Fruit fly (Drosophila melanogaster): ENCODE results near the gene HemK2.

The HemK2 gene

DNA sequence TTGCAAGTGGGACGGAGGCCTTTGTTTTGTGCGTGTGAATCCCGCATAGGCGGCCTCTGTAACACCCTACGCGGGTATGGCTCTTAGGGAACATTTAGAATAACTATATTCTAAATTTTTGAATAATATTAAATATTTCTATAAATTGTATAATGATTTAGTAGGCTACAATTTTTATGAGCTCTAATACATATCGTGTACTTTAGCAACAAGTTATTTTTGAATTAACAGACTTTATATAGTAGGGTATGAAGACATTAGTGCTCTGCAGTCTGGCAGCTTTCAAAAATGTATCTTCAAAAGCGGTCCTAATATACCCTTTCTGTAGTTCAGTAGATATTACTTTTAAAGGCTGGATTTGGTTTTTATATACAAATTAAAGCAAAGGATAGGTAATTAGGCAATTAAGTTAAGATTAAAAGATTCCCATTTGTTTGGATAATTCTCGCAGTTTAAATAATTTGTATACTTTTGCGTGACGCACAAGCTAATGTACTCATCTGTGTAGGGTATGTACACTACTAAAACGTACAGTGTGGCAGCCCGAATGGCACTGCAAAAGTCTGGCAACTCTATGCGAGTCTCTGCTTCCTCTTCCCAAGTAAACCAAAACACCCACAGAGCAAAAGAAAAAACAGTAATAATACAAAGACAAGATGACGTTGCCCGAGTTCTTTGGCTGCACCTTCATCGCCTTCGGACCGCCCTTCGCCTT lies 6.3 kb upstream of the HemK2 start, which contains the start of the genes Snx21 and aph-1 (continued):
- TF ChIP-seq Smox (GFP tag; optimal IDR thresholded peaks at IDR 0.05) = peak; percentile 87
- TF ChIP-seq Sox15 (GFP tag; optimal IDR thresholded peaks at IDR 0.05) = peak; percentile 88
- peak; percentile 87 for TF ChIP-seq CG11902 (GFP tag; optimal IDR thresholded peaks at IDR 0.05)
- peak; percentile 87 for TF ChIP-seq Eip93F (GFP tag; optimal IDR thresholded peaks at IDR 0.05)
- peak; percentile 86 for TF ChIP-seq CG3919 (GFP tag; optimal IDR thresholded peaks at IDR 0.05)
- peak; percentile 70 for TF ChIP-seq fd85E (GFP tag; optimal IDR thresholded peaks at IDR 0.05)
- peak; percentile 88 to 89 for TF ChIP-seq ss (GFP tag; optimal IDR thresholded peaks at IDR 0.05)
- TF ChIP-seq CG6792 (GFP tag; optimal IDR thresholded peaks at IDR 0.05) = peak; percentile 81
- peak; percentile 83 for TF ChIP-seq dsx (GFP tag; optimal IDR thresholded peaks at IDR 0.05; ENCODE audit: poor library complexity, severe bottlenecking)
- peak; percentile 81 for TF ChIP-seq spab (GFP tag; optimal IDR thresholded peaks at IDR 0.05)
- peak; percentile 59 to 86 for TF ChIP-seq salr (GFP tag; optimal IDR thresholded peaks at IDR 0.05)

DNA sequence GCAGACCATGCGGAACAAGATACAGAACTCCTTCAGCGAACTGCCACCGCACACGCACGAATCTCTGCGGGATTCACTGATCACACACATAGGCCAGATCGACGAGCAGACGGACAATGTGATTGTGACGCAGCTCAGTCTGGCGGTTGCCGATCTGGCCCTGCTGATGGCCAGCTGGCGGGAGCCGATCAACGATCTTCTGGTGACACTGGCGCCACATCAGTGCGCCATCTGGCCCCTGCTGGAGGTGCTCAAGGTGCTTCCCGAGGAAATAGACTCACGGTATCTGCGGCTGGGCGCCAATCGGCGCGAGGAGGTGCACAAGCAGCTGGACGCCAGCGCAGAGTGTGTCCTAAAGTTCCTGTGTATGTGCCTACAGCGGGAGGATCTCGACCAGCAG lies 811 bp upstream of the HemK2 start:
- no peak for TF ChIP-seq CG11902 (GFP tag; optimal IDR thresholded peaks at IDR 0.05)
- TF ChIP-seq CG11294 (GFP tag; IDR thresholded peaks at IDR 0.05) = no peak
- 0 out of 3 replicates have a peak, but pooled peaks have one; percentile 5 for TF ChIP-seq eg (GFP tag; IDR thresholded peaks at IDR 0.05)
- no peak for TF ChIP-seq Sox102F (GFP tag; optimal IDR thresholded peaks at IDR 0.05)
- TF ChIP-seq Eip78C (GFP tag) = no peak
- TF ChIP-seq pdm3 (GFP tag; optimal IDR thresholded peaks at IDR 0.05) = no peak

DNA sequence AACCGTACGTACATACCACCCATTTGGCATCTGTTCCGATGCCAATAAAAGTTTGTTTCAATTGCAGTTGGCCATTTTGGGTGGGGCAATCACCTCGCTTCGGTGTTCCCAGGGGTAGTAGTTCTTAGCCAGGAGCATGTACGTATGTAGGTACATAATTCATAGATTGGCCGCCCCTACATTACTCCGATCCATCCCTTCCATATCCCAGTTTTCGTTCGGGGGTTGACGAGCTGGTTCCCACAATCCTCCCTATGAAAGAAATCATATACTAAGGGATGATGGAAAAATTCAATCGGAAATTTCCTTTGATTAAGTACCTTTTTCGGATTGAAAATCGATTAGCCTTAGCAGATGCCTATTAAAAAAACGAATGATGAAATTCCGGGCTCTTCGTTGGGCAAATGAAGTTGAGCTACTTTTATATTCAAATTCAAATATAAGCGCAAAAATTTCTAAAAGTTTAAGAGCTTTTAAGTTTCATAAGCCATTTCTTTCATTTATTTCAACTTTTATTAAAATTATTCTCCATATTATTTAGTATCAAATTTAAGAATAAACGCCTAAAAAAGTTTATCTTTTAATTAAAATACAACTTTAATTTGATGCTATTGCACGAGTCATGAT lies 1.4 kb downstream of the HemK2 start:
- TF ChIP-seq CG15336 (GFP tag; IDR thresholded peaks at IDR 0.05) (no peak), CG9139 (GFP tag; optimal IDR thresholded peaks at IDR 0.05) (no peak), svp (GFP tag) (peak; percentile 15)

DNA sequence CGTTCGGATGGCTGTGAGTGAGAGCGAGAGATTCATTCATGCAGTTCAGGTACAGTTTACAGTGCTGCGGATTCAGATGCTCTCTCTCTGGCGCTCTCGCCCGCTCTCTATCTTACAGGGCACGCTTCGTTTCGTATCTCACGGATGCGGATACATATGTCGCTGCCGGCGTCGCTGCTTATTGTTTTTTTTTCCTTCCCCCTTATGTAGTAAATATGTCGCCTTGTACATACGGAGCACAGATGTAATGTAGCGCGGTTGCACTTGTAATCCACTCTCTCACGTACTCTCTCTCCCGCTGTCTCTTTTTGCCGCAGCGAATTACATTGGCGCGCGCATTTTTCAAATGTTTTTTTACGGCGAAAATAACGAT lies 4.2 kb downstream of the HemK2 start:
- TF ChIP-seq CG9139 (GFP tag; optimal IDR thresholded peaks at IDR 0.05) (peak; percentile 79), Hr38 (GFP tag; optimal IDR thresholded peaks at IDR 0.05) (no peak), Eip78C (GFP tag) (peak; percentile 61), CG1621 (tag; optimal IDR thresholded peaks at IDR 0.05) (peak; percentile 32), CG10669 (GFP tag; optimal IDR thresholded peaks at IDR 0.05) (no peak), Lpt (GFP tag; optimal IDR thresholded peaks at IDR 0.05) (peak; percentile 76), CG16779 (tag; optimal IDR thresholded peaks at IDR 0.05) (peak; percentile 72), CG6854 (GFP tag; optimal IDR thresholded peaks at IDR 0.05) (peak; percentile 83), CG8632 (GFP tag; optimal IDR thresholded peaks at IDR 0.05) (peak; percentile 19), vri (GFP tag; optimal IDR thresholded peaks at IDR 0.05) (peak; percentile 34), CG4318 (GFP tag; optimal IDR thresholded peaks at IDR 0.05) (no peak), ss (GFP tag; optimal IDR thresholded peaks at IDR 0.05) (peak; percentile 71 to 76), fd59A (GFP tag; optimal IDR thresholded peaks at IDR 0.05) (no peak), dsx (GFP tag; optimal IDR thresholded peaks at IDR 0.05; ENCODE audit: poor library complexity, severe bottlenecking) (peak; percentile 10), CG8319 (GFP tag; optimal IDR thresholded peaks at IDR 0.05) (no peak), Sox102F (GFP tag; optimal IDR thresholded peaks at IDR 0.05) (peak; percentile 50), CG11762 (GFP tag; optimal IDR thresholded peaks at IDR 0.05; ENCODE audit: insufficient read depth) (peak; percentile 11), CG6808 (GFP tag; optimal IDR thresholded peaks at IDR 0.05) (peak; percentile 48), net (GFP tag; optimal IDR thresholded peaks at IDR 0.05) (peak; percentile 31)

Measured in whole organism, prepupa.